Fruit fly (Drosophila melanogaster): ENCODE measurements around the gene CG14223.
A peak's percentile ranks its signal among the peaks of the same experiment; 100 is the strongest.

Gene CG14223

DNA sequence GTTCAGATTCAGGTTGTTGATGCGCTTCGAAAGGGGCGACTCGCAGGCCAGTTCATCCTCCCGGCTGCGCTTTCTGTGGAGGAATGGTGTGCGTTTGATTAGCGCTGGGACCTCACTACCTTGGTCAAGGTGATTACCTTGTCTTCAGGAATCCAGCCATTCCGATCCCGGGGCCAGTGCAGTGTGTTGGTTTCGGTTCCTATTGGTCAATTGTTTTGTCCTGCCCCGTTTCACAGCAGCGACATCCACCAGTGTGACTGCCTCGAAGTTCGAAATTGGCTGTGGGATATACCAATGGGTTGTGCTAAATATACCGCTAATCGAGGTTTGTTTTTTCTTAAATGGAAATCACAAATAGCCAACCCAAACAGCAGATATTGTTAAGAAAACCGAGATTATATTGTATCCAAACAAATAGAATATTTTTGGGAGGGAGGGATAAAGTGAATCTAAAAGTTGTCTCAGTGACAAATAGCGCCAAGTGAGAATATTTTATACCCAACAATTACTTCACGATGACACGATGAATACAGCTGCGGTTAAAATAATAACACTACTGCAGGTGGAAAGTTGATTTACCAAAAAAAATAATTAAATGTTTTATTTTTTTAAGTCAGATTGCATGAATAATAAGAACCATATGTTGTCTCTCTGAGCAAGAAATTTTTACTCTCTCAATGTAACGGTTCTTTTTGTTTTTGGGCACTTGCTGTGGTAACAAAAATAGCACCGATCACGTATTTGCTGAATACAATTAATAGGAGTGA lies 31.2 kb upstream of the CG14223 start, which contains the start of gene CG14229 (continued):
- TF ChIP-seq CG6689 (GFP tag; IDR thresholded peaks at IDR 0.05) (peak; percentile 77), CG15011 (GFP tag; optimal IDR thresholded peaks at IDR 0.05) (no peak), usp (GFP tag; optimal IDR thresholded peaks at IDR 0.05) (no peak), Bteb2 (GFP tag; optimal IDR thresholded peaks at IDR 0.05) (no peak), CG12219 (GFP tag; optimal IDR thresholded peaks at IDR 0.05) (no peak), CG15073 (GFP tag; optimal IDR thresholded peaks at IDR 0.05) (no peak), ato (GFP tag; IDR thresholded peaks at IDR 0.05; ENCODE audit: partially characterized antibody) (no peak), hb (GFP tag; IDR thresholded peaks at IDR 0.05; ENCODE audit: partially characterized antibody) (no peak), Jarid2 (GFP tag; optimal IDR thresholded peaks at IDR 0.05) (no peak), fd96Cb (tag; optimal IDR thresholded peaks at IDR 0.05) (no peak), CG8944 (GFP tag; optimal IDR thresholded peaks at IDR 0.05) (no peak), NfI (GFP tag; optimal IDR thresholded peaks at IDR 0.05) (no peak), CG4820 (GFP tag; optimal IDR thresholded peaks at IDR 0.05) (no peak), jing (GFP tag; optimal IDR thresholded peaks at IDR 0.05) (no peak), CG7963 (GFP tag; IDR thresholded peaks at IDR 0.05; ENCODE audit: partially characterized antibody) (no peak), CG7928 (GFP tag; optimal IDR thresholded peaks at IDR 0.05) (no peak), Awh (GFP tag; IDR thresholded peaks at IDR 0.05) (0 out of 2 replicates have a peak, but pooled peaks have one; percentile 24), CG14667 (GFP tag; IDR thresholded peaks at IDR 0.05) (0 out of 2 replicates have a peak, but pooled peaks have one; percentile 24), TFAM (GFP tag; optimal IDR thresholded peaks at IDR 0.05) (no peak), HLH54F (GFP tag; optimal IDR thresholded peaks at IDR 0.05) (no peak), CG6254 (GFP tag; optimal IDR thresholded peaks at IDR 0.05) (no peak), CG10274 (GFP tag; optimal IDR thresholded peaks at IDR 0.05) (no peak), CG15601 (tag; optimal IDR thresholded peaks at IDR 0.05) (no peak), gsb-n (tag; optimal IDR thresholded peaks at IDR 0.05) (no peak), CG6791 (GFP tag; IDR thresholded peaks at IDR 0.05; ENCODE audit: partially characterized antibody) (no peak), kah (GFP tag; optimal IDR thresholded peaks at IDR 0.05) (no peak), NFAT (GFP tag; IDR thresholded peaks at IDR 0.05) (no peak), Max (GFP tag; optimal IDR thresholded peaks at IDR 0.05) (no peak), CG7745 (tag; optimal IDR thresholded peaks at IDR 0.05) (no peak), sens (GFP tag) (peak; percentile 71), pita (GFP tag; optimal IDR thresholded peaks at IDR 0.05) (no peak), CG17359 (tag; optimal IDR thresholded peaks at IDR 0.05) (peak; percentile 32), kni (GFP tag; optimal IDR thresholded peaks at IDR 0.05) (no peak), CG13424 (tag; optimal IDR thresholded peaks at IDR 0.05) (no peak), grn (GFP tag; optimal IDR thresholded peaks at IDR 0.05) (no peak), lmd (GFP tag; IDR thresholded peaks at IDR 0.05) (peak; percentile 38; the same call in 1 of the 2 replicates), Asciz (GFP tag; optimal IDR thresholded peaks at IDR 0.05) (no peak), nerfin-2 (GFP tag; IDR thresholded peaks at IDR 0.05; ENCODE audit: partially characterized antibody) (no peak), Gsc (GFP tag; IDR thresholded peaks at IDR 0.05) (no peak), CG2875 (GFP tag; optimal IDR thresholded peaks at IDR 0.05) (no peak), Aef1 (GFP tag; IDR thresholded peaks at IDR 0.05) (no peak), Dfd (GFP tag; optimal IDR thresholded peaks at IDR 0.05) (no peak), cas (GFP tag; IDR thresholded peaks at IDR 0.05) (no peak), Six4 (GFP tag; optimal IDR thresholded peaks at IDR 0.05) (peak; percentile 12), Spps (tag; optimal IDR thresholded peaks at IDR 0.05) (no peak), pnt (GFP tag; optimal IDR thresholded peaks at IDR 0.05) (no peak), Bgb (GFP tag; IDR thresholded peaks at IDR 0.05; ENCODE audit: partially characterized antibody) (no peak), CG3726 (GFP tag; IDR thresholded peaks at IDR 0.05) (no peak), CG11723 (GFP tag; optimal IDR thresholded peaks at IDR 0.05) (no peak)

All from whole organism, embryonic.